Worm (Caenorhabditis elegans) whole organism, mixed stage, embryonic: ENCODE results near the gene eif-3.F.
A peak's percentile ranks its signal among the peaks of the same experiment; 100 is the strongest.

Experiments used
- M03D4.4 ChIP-seq: sonication (generic microtip); optimal IDR thresholded peaks from 2 replicates; lab custom pipeline; 2017; ENCODE audit warnings: mild to moderate bottlenecking, missing genetic modification characterization, missing compliant biosample characterization
- bed-3 ChIP-seq: fragments of 200-800 bp; sonication (Bioruptor generic); optimal IDR thresholded peaks from 3 replicates; lab custom pipeline; 2018; ENCODE audit warnings: mild to moderate bottlenecking, missing genetic modification characterization, moderate library complexity, missing compliant biosample characterization
- blmp-1 ChIP-seq: fragments of 150-350 bp; optimal IDR thresholded peaks from 2 replicates; lab custom pipeline; 2014; ENCODE audit warnings: missing biosample characterization, missing genetic modification characterization
- ceh-39 ChIP-seq: fragments of 150-350 bp; optimal IDR thresholded peaks from 2 replicates; lab custom pipeline; 2014; ENCODE audit warnings: missing biosample characterization, missing genetic modification characterization
- ceh-43 ChIP-seq: fragments of 200-800 bp; sonication (Bioruptor generic); optimal IDR thresholded peaks from 2 replicates; lab custom pipeline; 2018; ENCODE audit warnings: mild to moderate bottlenecking, missing genetic modification characterization, moderate library complexity, missing compliant biosample characterization
- ceh-83 ChIP-seq: fragments of 200-800 bp; sonication (Bioruptor generic); optimal IDR thresholded peaks from 2 replicates; lab custom pipeline; 2018; ENCODE audit warnings: mild to moderate bottlenecking, missing genetic modification characterization, missing compliant biosample characterization
- ces-1 ChIP-seq: fragments of 150-350 bp; optimal IDR thresholded peaks from 2 replicates; lab custom pipeline; 2014; ENCODE audit warnings: missing biosample characterization, missing genetic modification reagents, missing genetic modification characterization
- cnd-1 ChIP-seq: fragments of 200-800 bp; sonication (Bioruptor generic); optimal IDR thresholded peaks from 2 replicates; lab custom pipeline; 2018; ENCODE audit warnings: mild to moderate bottlenecking, missing genetic modification characterization, missing compliant biosample characterization
- drap-1 ChIP-seq: fragments of 200-800 bp; sonication (Bioruptor generic); optimal IDR thresholded peaks from 3 replicates; lab custom pipeline; 2018; ENCODE audit warnings: mild to moderate bottlenecking, missing genetic modification characterization, missing compliant biosample characterization
- elt-1 ChIP-seq: sonication (generic microtip); optimal IDR thresholded peaks from 2 replicates; lab custom pipeline; 2017; ENCODE audit warnings: missing genetic modification characterization, mild to moderate bottlenecking, missing compliant biosample characterization, antibody characterized with exemption, moderate library complexity, borderline replicate concordance; ENCODE audit not compliant: insufficient read depth
- flh-1 ChIP-seq: fragments of 200-800 bp; sonication (Bioruptor generic); optimal IDR thresholded peaks from 2 replicates; lab custom pipeline; 2018; ENCODE audit warnings: mild to moderate bottlenecking, missing genetic modification characterization, moderate library complexity, missing compliant biosample characterization
- ham-2 ChIP-seq: fragments of 200-800 bp; sonication (Bioruptor generic); optimal IDR thresholded peaks from 2 replicates; lab custom pipeline; 2018; ENCODE audit warnings: mild to moderate bottlenecking, missing genetic modification characterization, missing compliant biosample characterization
- hlh-1 ChIP-seq: fragments of 150-350 bp; optimal IDR thresholded peaks from 2 replicates; lab custom pipeline; 2014; ENCODE audit warnings: missing biosample characterization, missing genetic modification reagents, missing genetic modification characterization
- lin-13 ChIP-seq: fragments of 150-350 bp; optimal IDR thresholded peaks from 2 replicates; lab custom pipeline; 2014; ENCODE audit warnings: missing biosample characterization, missing genetic modification characterization
- lin-32 ChIP-seq: fragments of 200-800 bp; sonication (Bioruptor generic); optimal IDR thresholded peaks from 2 replicates; lab custom pipeline; 2018; ENCODE audit warnings: mild to moderate bottlenecking, missing genetic modification characterization, missing compliant biosample characterization
- lsy-2 ChIP-seq: fragments of 150-350 bp; optimal IDR thresholded peaks from 2 replicates; lab custom pipeline; 2014; ENCODE audit warnings: missing biosample characterization, missing genetic modification characterization
- mab-5 ChIP-seq: fragments of 150-350 bp; optimal IDR thresholded peaks from 2 replicates; lab custom pipeline; 2014; ENCODE audit warnings: missing biosample characterization, missing genetic modification characterization
- mep-1 ChIP-seq: fragments of 150-350 bp; optimal IDR thresholded peaks from 2 replicates; lab custom pipeline; 2017; ENCODE audit warnings: missing biosample characterization, missing genetic modification reagents, missing genetic modification characterization, inconsistent platforms
- mls-2 ChIP-seq: sonication (generic microtip); optimal IDR thresholded peaks from 2 replicates; lab custom pipeline; 2016; ENCODE audit warnings: mild to moderate bottlenecking, missing genetic modification characterization, moderate library complexity, missing compliant biosample characterization
- nhr-12 ChIP-seq: fragments of 150-350 bp; optimal IDR thresholded peaks from 2 replicates; lab custom pipeline; 2014; ENCODE audit warnings: missing biosample characterization, missing genetic modification characterization
- nhr-2 ChIP-seq: fragments of 150-350 bp; optimal IDR thresholded peaks from 2 replicates; lab custom pipeline; 2014; ENCODE audit warnings: missing biosample characterization, missing genetic modification characterization
- nhr-237 ChIP-seq: fragments of 150-350 bp; optimal IDR thresholded peaks from 2 replicates; lab custom pipeline; 2014; ENCODE audit warnings: missing biosample characterization, missing genetic modification characterization
- pha-4 ChIP-seq: fragments of 150-350 bp; optimal IDR thresholded peaks from 2 replicates; lab custom pipeline; 2018; ENCODE audit warnings: missing biosample characterization, missing genetic modification reagents, missing genetic modification characterization
- sem-2 ChIP-seq: fragments of 200-800 bp; sonication (Bioruptor generic); optimal IDR thresholded peaks from 2 replicates; lab custom pipeline; 2018; ENCODE audit warnings: mild to moderate bottlenecking, missing genetic modification characterization, missing compliant biosample characterization
- tbx-8 ChIP-seq: fragments of 200-800 bp; sonication (Bioruptor generic); optimal IDR thresholded peaks from 2 replicates; lab custom pipeline; 2018; ENCODE audit warnings: mild to moderate bottlenecking, missing genetic modification characterization, moderate library complexity, missing compliant biosample characterization
- unc-120 ChIP-seq: sonication (generic microtip); optimal IDR thresholded peaks from 2 replicates; lab custom pipeline; 2017; ENCODE audit warnings: missing genetic modification characterization, missing compliant biosample characterization; ENCODE audit not compliant: poor library complexity, severe bottlenecking
- unc-39 ChIP-seq: fragments of 150-350 bp; optimal IDR thresholded peaks from 2 replicates; lab custom pipeline; 2014; ENCODE audit warnings: missing biosample characterization, missing genetic modification characterization
- unc-62 ChIP-seq: fragments of 150-350 bp; optimal IDR thresholded peaks from 2 replicates; lab custom pipeline; 2014; ENCODE audit warnings: missing biosample characterization, missing genetic modification reagents, missing genetic modification characterization
- zip-8 ChIP-seq: fragments of 150-350 bp; optimal IDR thresholded peaks from 2 replicates; lab custom pipeline; 2014; ENCODE audit warnings: missing biosample characterization, missing genetic modification characterization

The eif-3.F gene

ce11 chrII:9284358-9285170, 46.9 kb upstream of the eif-3.F start:
- TF ChIP-seq ces-1 = peak; percentile 8
- TF ChIP-seq hlh-1 = no peak
- TF ChIP-seq nhr-2 (tag; lab: Kevin White, UChicago) = peak; percentile 5
- TF ChIP-seq pha-4 (tag; lab: Kevin White, UChicago) = peak; percentile 84

DNA sequence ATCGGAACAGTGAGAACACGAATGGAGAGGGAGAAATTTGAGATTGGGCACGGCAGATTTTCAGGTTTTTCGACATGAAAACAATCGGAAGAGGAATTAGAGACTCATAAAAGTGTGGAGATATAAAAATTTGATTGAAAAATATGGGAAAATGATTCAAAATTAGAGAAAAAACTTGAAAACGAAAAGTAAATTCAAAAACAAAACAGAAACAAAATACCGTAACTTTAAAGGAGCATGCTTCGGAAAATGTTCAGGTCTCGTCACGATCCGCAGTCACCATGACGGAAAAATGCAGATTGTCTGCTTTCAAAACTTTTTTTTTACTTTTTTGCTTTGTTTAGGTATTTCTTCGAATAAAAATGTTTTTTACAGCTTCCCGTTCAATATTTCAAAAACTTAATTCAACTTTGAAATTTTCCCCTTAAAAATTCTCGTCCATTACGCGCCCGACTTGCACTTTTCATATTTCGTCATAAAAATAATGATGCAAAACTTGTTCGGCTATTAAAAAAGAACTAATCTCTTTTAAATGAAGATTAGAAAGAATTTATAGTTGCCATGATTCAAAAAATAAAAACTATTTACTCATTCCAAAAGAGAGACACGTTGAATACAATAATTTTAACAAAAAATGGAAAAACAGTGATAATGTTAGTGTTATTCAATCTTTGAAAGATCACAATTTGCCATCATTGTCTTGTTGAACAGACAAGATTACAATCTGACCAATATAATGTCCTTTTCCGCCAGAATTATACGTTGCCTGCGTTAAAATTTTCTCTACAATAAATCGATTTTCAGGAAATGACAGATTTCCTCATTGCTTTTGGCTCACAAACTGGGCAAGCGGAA, 46.0 kb upstream of the eif-3.F start, which contains the start of gene mtrr-1:
mtrr-1 (plus strand) TSS at position 805 of the 855 bp plus-strand sequence.
- peak; percentile 20 for TF ChIP-seq elt-1 (tag; lab: Kevin White, UChicago)
- TF ChIP-seq ceh-83 = peak; percentile 30
- peak; percentile 4 for TF ChIP-seq lsy-2 (tag; lab: Kevin White, UChicago)
- TF ChIP-seq lin-13 (tag; lab: Kevin White, UChicago) = no peak

ce11 chrII:9289127-9289526, 42.3 kb upstream of the eif-3.F start:
- no peak for TF ChIP-seq ces-1
- TF ChIP-seq tbx-8 (GFP tag; lab: Kevin White, UChicago) = no peak
- TF ChIP-seq elt-1 (tag; lab: Kevin White, UChicago) = no peak
- no peak for TF ChIP-seq lin-32 (GFP tag; lab: Kevin White, UChicago)
- TF ChIP-seq pha-4 (tag; lab: Kevin White, UChicago) = no peak
- no peak for TF ChIP-seq drap-1 (GFP tag; lab: Kevin White, UChicago)
- no peak for TF ChIP-seq sem-2 (GFP tag; lab: Kevin White, UChicago)
- TF ChIP-seq ceh-39 = no peak
- TF ChIP-seq bed-3 (GFP tag; lab: Kevin White, UChicago) = no peak
- TF ChIP-seq unc-39 (tag; lab: Kevin White, UChicago) = no peak
- no peak for TF ChIP-seq lsy-2 (tag; lab: Kevin White, UChicago)
- no peak for TF ChIP-seq cnd-1
- no peak for TF ChIP-seq nhr-12
- TF ChIP-seq mep-1 = no peak
- TF ChIP-seq ceh-43 (GFP tag; lab: Kevin White, UChicago) = no peak

ce11 chrII:9291632-9292031, 39.8 kb upstream of the eif-3.F start, which contains the start of gene acs-7:
Gene acs-7 (plus strand): TSS chrII:9292017.
- TF ChIP-seq unc-62 (GFP tag; lab: Kevin White, UChicago) (no peak), ham-2 (GFP tag; lab: Kevin White, UChicago) (no peak), mab-5 (tag; lab: Kevin White, UChicago) (no peak), sem-2 (GFP tag; lab: Kevin White, UChicago) (no peak), elt-1 (tag; lab: Kevin White, UChicago) (no peak), nhr-2 (tag; lab: Kevin White, UChicago) (no peak), unc-39 (tag; lab: Kevin White, UChicago) (no peak), blmp-1 (tag; lab: Kevin White, UChicago) (no peak), ces-1 (no peak), ceh-39 (no peak), mls-2 (tag; lab: Kevin White, UChicago) (no peak), flh-1 (no peak), pha-4 (tag; lab: Kevin White, UChicago) (no peak), lin-32 (GFP tag; lab: Kevin White, UChicago) (no peak), hlh-1 (no peak), M03D4.4 (no peak)

- TF ChIP-seq zip-8 (tag; lab: Kevin White, UChicago) (no peak), ham-2 (GFP tag; lab: Kevin White, UChicago) (no peak), M03D4.4 (no peak), nhr-237 (tag; lab: Kevin White, UChicago) (no peak), unc-120 (tag; lab: Kevin White, UChicago) (no peak), mep-1 (no peak), lin-13 (tag; lab: Kevin White, UChicago) (no peak), elt-1 (tag; lab: Kevin White, UChicago) (no peak), hlh-1 (no peak), pha-4 (tag; lab: Kevin White, UChicago) (no peak)
Observed at ce11 chrII:9295678-9296077, 35.8 kb upstream of the eif-3.F start, which contains the start of gene C01G6.9. Gene C01G6.9 (minus strand): TSS chrII:9295818.
